Worm (Caenorhabditis elegans): ENCODE data around the gene ZK1290.13.

- no peak for TF ChIP-seq elt-1 (tag; optimal IDR thresholded peaks at IDR 0.05; ENCODE audit: borderline replicate concordance, insufficient read depth)
- no peak for TF ChIP-seq lin-13 (tag; optimal IDR thresholded peaks at IDR 0.05)
- TF ChIP-seq snpc-4 (tag; optimal IDR thresholded peaks at IDR 0.05) = no peak
- TF ChIP-seq nhr-2 (tag; optimal IDR thresholded peaks at IDR 0.05) = no peak
- TF ChIP-seq mab-5 (tag; optimal IDR thresholded peaks at IDR 0.05) = no peak
- TF ChIP-seq lsy-2 (tag; optimal IDR thresholded peaks at IDR 0.05) = no peak
- no peak for TF ChIP-seq unc-62 (GFP tag; optimal IDR thresholded peaks at IDR 0.05)
- no peak for TF ChIP-seq ztf-11 (tag; optimal IDR thresholded peaks at IDR 0.05)
- TF ChIP-seq tbx-8 (GFP tag; optimal IDR thresholded peaks at IDR 0.05) = no peak
- no peak for TF ChIP-seq blmp-1 (tag; optimal IDR thresholded peaks at IDR 0.05)
These were observed 20.0 kb downstream of the ZK1290.13 start for ce11 chrII:7554716-7555247.

Measured in whole organism, mixed stage, embryonic.